Fruit fly (Drosophila melanogaster) S2 (cell line): Measurements from ENCODE around the gene mEFTs.

ENCODE experiments used
- CG8478 ChIP-seq: fragments of >200 bp; optimal IDR thresholded peaks from 2 replicates; lab custom pipeline; 2018
- CTCF ChIP-seq, 2 experiments: fragments of >200 bp; optimal IDR thresholded peaks; 2 replicates each; lab custom pipeline; 2018

dm6 chr2L:17471524-17471923 lies 29.4 kb downstream of the mEFTs start, which contains the start of gene Sgt:
- TF ChIP-seq CG8478 (lab: Kevin White, UChicago) (no peak), CTCF (optimal IDR thresholded peaks at IDR 0.05; lab: Kevin White, UChicago) (no peak)
